Fruit fly (Drosophila melanogaster): Measurements from ENCODE around the gene CG15011.

dm6 chr3L:4230357-4230901 lies 28.5 kb downstream of the CG15011 start:
- TF ChIP-seq CTCF (optimal IDR thresholded peaks at IDR 0.05) (no peak), CG8478 (optimal IDR thresholded peaks at IDR 0.05) (no peak)

Measured in S2 (cell line).